Fruit fly (Drosophila melanogaster) whole organism, pupa: Measurements from ENCODE around the gene CG7214.
"Not testable (repeated sequence)": the region's sequence is repeated elsewhere in the genome, so short reads cannot be mapped to it uniquely, and the experiment has no call there.

Source experiments
- CG10348 ChIP-seq: fragments of 200-800 bp; sonication (Bioruptor generic); IDR thresholded peaks from 2 replicates; pipeline ENCODE4 v1.3.6; 2022; ENCODE audit warnings: missing biosample characterization, missing genetic modification characterization
- CG12605 ChIP-seq: fragments of 200-800 bp; sonication (Bioruptor generic); IDR thresholded peaks from 2 replicates; pipeline ENCODE4 v1.3.6; 2022; ENCODE audit warnings: missing biosample characterization, missing genetic modification characterization
- CG13204 ChIP-seq: fragments of 200-800 bp; sonication (Bioruptor generic); optimal IDR thresholded peaks from 2 replicates; lab custom pipeline; 2018; ENCODE audit warnings: missing biosample characterization, mild to moderate bottlenecking, missing genetic modification characterization, moderate library complexity
- CG14655 ChIP-seq: fragments of 200-800 bp; sonication (Bioruptor generic); optimal IDR thresholded peaks from 3 replicates; lab custom pipeline; 2017; ENCODE audit warnings: mild to moderate bottlenecking, missing biosample characterization, missing genetic modification reagents, missing genetic modification characterization
- CG15710 ChIP-seq: fragments of 200-800 bp; sonication (Bioruptor generic); optimal IDR thresholded peaks from 2 replicates; lab custom pipeline; 2018; ENCODE audit warnings: missing biosample characterization, mild to moderate bottlenecking, missing genetic modification characterization, moderate library complexity
- CG17806 ChIP-seq: fragments of 200-800 bp; sonication (Bioruptor generic); optimal IDR thresholded peaks from 2 replicates; lab custom pipeline; 2018; ENCODE audit warnings: missing biosample characterization, mild to moderate bottlenecking, missing genetic modification characterization, moderate library complexity
- CG32121 ChIP-seq: fragments of 200-800 bp; sonication (Bioruptor generic); IDR thresholded peaks from 2 replicates; pipeline ENCODE4 v1.3.6; 2022; ENCODE audit warnings: missing biosample characterization, missing genetic modification characterization
- CG34367 ChIP-seq: fragments of 200-800 bp; sonication (Bioruptor generic); optimal IDR thresholded peaks from 2 replicates; lab custom pipeline; 2018; ENCODE audit warnings: missing biosample characterization, mild to moderate bottlenecking, missing genetic modification characterization
- CG4496 ChIP-seq: fragments of 200-800 bp; sonication (Bioruptor generic); IDR thresholded peaks from 3 replicates; pipeline ENCODE4 v1.3.6; 2022; ENCODE audit warnings: missing biosample characterization, missing genetic modification characterization
- CG8159 ChIP-seq: fragments of 200-800 bp; sonication (Bioruptor generic); optimal IDR thresholded peaks from 3 replicates; lab custom pipeline; 2018; ENCODE audit warnings: missing biosample characterization, mild to moderate bottlenecking, missing genetic modification characterization, moderate library complexity
- CG8301 ChIP-seq: fragments of 200-800 bp; sonication (Bioruptor generic); optimal IDR thresholded peaks from 2 replicates; lab custom pipeline; 2018; ENCODE audit warnings: missing biosample characterization, mild to moderate bottlenecking, missing genetic modification characterization
- CG9948 ChIP-seq: fragments of 200-800 bp; sonication (Bioruptor generic); optimal IDR thresholded peaks from 2 replicates; lab custom pipeline; 2018; ENCODE audit warnings: missing biosample characterization, mild to moderate bottlenecking, missing genetic modification characterization, moderate library complexity
- D1 ChIP-seq: fragments of 200-800 bp; sonication (Bioruptor generic); optimal IDR thresholded peaks from 2 replicates; lab custom pipeline; 2018; ENCODE audit warnings: missing biosample characterization, mild to moderate bottlenecking, missing genetic modification characterization, moderate library complexity
- EcR ChIP-seq: fragments of 200-800 bp; sonication (Bioruptor generic); optimal IDR thresholded peaks from 3 replicates; lab custom pipeline; 2019; ENCODE audit warnings: missing biosample characterization, missing genetic modification characterization, mild to moderate bottlenecking, moderate library complexity, missing genetic modification reagents
- Ets98B ChIP-seq: fragments of 200-800 bp; sonication (Bioruptor generic); IDR thresholded peaks from 2 replicates; pipeline ENCODE4 v1.3.6; 2022; ENCODE audit warnings: missing biosample characterization, missing genetic modification characterization
- Pif1A ChIP-seq: fragments of 200-800 bp; sonication (Bioruptor generic); optimal IDR thresholded peaks from 3 replicates; lab custom pipeline; 2016; ENCODE audit warnings: missing biosample characterization, missing genetic modification characterization
- Pif1B ChIP-seq: fragments of 200-800 bp; sonication (Bioruptor generic); optimal IDR thresholded peaks from 3 replicates; lab custom pipeline; 2016; ENCODE audit warnings: missing biosample characterization, missing genetic modification characterization
- Snoo ChIP-seq: fragments of 200-800 bp; sonication (Bioruptor generic); optimal IDR thresholded peaks from 3 replicates; lab custom pipeline; 2017; ENCODE audit warnings: missing biosample characterization, mild to moderate bottlenecking, missing genetic modification characterization, inconsistent platforms
- fd96Ca ChIP-seq: fragments of 200-800 bp; sonication (Bioruptor generic); IDR thresholded peaks from 3 replicates; pipeline ENCODE4 v1.3.6; 2022; ENCODE audit warnings: missing biosample characterization, missing genetic modification characterization
- gl ChIP-seq: fragments of 200-800 bp; sonication (Bioruptor generic); optimal IDR thresholded peaks from 2 replicates; lab custom pipeline; 2018; ENCODE audit warnings: missing biosample characterization, mild to moderate bottlenecking, missing genetic modification characterization
- rn ChIP-seq: fragments of 200-800 bp; sonication (Bioruptor generic); IDR thresholded peaks from 2 replicates; pipeline ENCODE4 v1.3.6; 2022; ENCODE audit warnings: missing biosample characterization, missing genetic modification characterization

The CG7214 gene

dm6 chr2L:7741437-7741836, 3.2 kb downstream of the CG7214 start, which contains the start of gene Acp1:
Acp1 (minus strand) TSS chr2L:7741537.
- TF ChIP-seq Snoo (tag; lab: Kevin White, UChicago) = no peak
- TF ChIP-seq CG13204 = no peak
- TF ChIP-seq Ets98B (GFP tag; lab: Robert Waterston, UW) = no peak
- no peak for TF ChIP-seq CG32121
- no peak for TF ChIP-seq CG10348
- no peak for TF ChIP-seq CG12605 (GFP tag; lab: Robert Waterston, UW)
- no peak for TF ChIP-seq Pif1A (GFP tag; lab: Kevin White, UChicago)
- TF ChIP-seq CG8301 = no peak
- TF ChIP-seq gl (tag; lab: Kevin White, UChicago) = no peak
- TF ChIP-seq rn (GFP tag; lab: Robert Waterston, UW) = no peak
- TF ChIP-seq D1 (tag; lab: Kevin White, UChicago) = no peak
- no peak for TF ChIP-seq CG9948 (tag; lab: Kevin White, UChicago)
- TF ChIP-seq CG8159 (tag; lab: Kevin White, UChicago) = no peak
- TF ChIP-seq EcR (GFP tag; lab: Kevin White, UChicago) = no peak
- TF ChIP-seq CG17806 = no peak
- TF ChIP-seq CG14655 (GFP tag; lab: Kevin White, UChicago) = no peak
- no peak for TF ChIP-seq fd96Ca

- TF ChIP-seq CG15710 (tag; lab: Kevin White, UChicago); gl (tag; lab: Kevin White, UChicago); CG8301: not testable (repeated sequence)
Measured at dm6 chr2L:7738709-7739108, 5.9 kb downstream of the CG7214 start, which contains the start of gene CG31904. CG31904 (minus strand) TSS chr2L:7738809.

dm6 chr2L:7732570-7732969, 12.1 kb downstream of the CG7214 start, which contains the start of gene CG13796:
CG13796 (minus strand) TSS chr2L:7732670.
- TF ChIP-seq CG17806; CG8301; Ets98B (GFP tag; lab: Robert Waterston, UW): not testable (repeated sequence)

dm6 chr2L:7726268-7726997, 18.2 kb downstream of the CG7214 start, which contains the start of gene CG13795:
CG13795 (minus strand) TSS chr2L:7726298.
- TF ChIP-seq CG10348 (no peak), CG14655 (GFP tag; lab: Kevin White, UChicago) (peak; percentile 17)

dm6 chr2L:7722723-7723122, 21.9 kb downstream of the CG7214 start, which contains the start of gene CG13794:
CG13794 (minus strand) TSS chr2L:7722823.
- TF ChIP-seq CG8159 (tag; lab: Kevin White, UChicago) (no peak), CG4496 (GFP tag; lab: Robert Waterston, UW) (no peak), Pif1B (GFP tag; lab: Kevin White, UChicago) (no peak), CG14655 (GFP tag; lab: Kevin White, UChicago) (no peak), rn (GFP tag; lab: Robert Waterston, UW) (no peak), CG13204 (no peak), CG8301 (no peak)

DNA sequence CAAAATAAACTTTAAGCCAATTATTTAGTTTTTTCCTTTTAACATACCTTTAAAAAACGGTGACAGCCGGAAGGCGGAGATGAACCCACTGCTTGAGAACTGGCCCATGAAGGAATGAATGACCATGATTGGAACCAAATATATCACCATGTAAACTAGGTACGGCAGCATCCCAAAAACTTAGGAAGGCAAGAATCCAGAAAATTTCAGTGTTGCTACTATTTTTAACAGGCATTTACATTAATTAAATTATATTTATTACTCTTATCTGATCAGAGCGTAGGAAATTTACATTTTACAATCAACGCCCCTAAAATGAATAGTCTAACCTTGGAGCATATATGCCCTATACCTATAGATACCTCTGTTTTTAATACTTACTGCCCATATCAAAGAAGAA, 22.5 kb downstream of the CG7214 start:
- no peak for TF ChIP-seq Pif1A (GFP tag; lab: Kevin White, UChicago)
- no peak for TF ChIP-seq CG4496 (GFP tag; lab: Robert Waterston, UW)
- TF ChIP-seq CG34367 = no peak
- no peak for TF ChIP-seq CG14655 (GFP tag; lab: Kevin White, UChicago)
- no peak for TF ChIP-seq CG10348

DNA sequence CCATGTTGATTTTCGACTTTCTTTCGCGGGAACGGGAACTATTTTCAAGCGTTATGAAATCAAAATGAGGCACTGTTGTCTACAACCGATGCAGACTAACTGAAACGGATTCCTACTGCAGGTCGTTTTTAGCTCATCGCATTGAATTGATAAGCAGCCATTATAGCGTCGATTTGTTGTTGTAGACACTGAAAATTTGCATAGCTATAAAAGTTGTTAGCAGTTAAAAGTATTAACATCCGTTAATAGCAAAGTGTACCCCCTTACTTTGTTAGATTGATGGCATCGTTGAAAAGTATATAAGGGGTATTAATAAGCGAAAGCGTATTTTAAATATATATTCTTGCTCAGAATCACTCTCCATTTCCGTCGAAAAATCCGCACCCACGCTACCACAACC, 25.3 kb downstream of the CG7214 start, which contains the start of gene CG13793:
TSS of gene CG13793 (minus strand) at position 101 of the 400 bp plus-strand sequence.
- TF ChIP-seq CG12605 (GFP tag; lab: Robert Waterston, UW) = no peak

dm6 chr2L:7716545-7716944, 28.1 kb downstream of the CG7214 start, which contains the start of gene CG33296:
CG33296 (minus strand) TSS chr2L:7716645.
- TF ChIP-seq EcR (GFP tag; lab: Kevin White, UChicago) (no peak), D1 (tag; lab: Kevin White, UChicago) (no peak), Snoo (tag; lab: Kevin White, UChicago) (no peak), CG34367 (no peak), Ets98B (GFP tag; lab: Robert Waterston, UW) (no peak), CG10348 (no peak), CG8159 (tag; lab: Kevin White, UChicago) (no peak)
